Worm (Caenorhabditis elegans) whole organism, L4/young adult: Measurements from ENCODE around the gene let-756.

Experiments
- W03F9.2 ChIP-seq: fragments of 150-350 bp; optimal IDR thresholded peaks from 2 replicates; lab custom pipeline; 2014; ENCODE audit warnings: missing biosample characterization, missing genetic modification characterization
- dao-5 ChIP-seq: sonication (generic microtip); optimal IDR thresholded peaks from 2 replicates; lab custom pipeline; 2016; ENCODE audit warnings: missing genotype, missing genetic modification characterization, moderate library complexity, missing compliant biosample characterization
- him-1 ChIP-seq: sonication (generic microtip); optimal IDR thresholded peaks from 2 replicates; lab custom pipeline; 2016; ENCODE audit warnings: missing genotype, missing genetic modification reagents, missing genetic modification characterization, missing compliant biosample characterization

ce11 chrIII:6364395-6364794 lies 42.5 kb upstream of the let-756 start:
- no peak for TF ChIP-seq him-1 (tag; lab: Kevin White, UChicago)
- TF ChIP-seq W03F9.2 = no peak
- no peak for TF ChIP-seq dao-5 (tag; lab: Kevin White, UChicago)
